Fruit fly (Drosophila melanogaster) whole organism, embryonic: ENCODE data around the gene frac.

ENCODE experiments used
- Atf3 ChIP-seq: fragments of 200-800 bp; sonication (Bioruptor generic); optimal IDR thresholded peaks from 3 replicates; lab custom pipeline; 2016; ENCODE audit warnings: missing biosample characterization, missing genetic modification characterization
- Atf6 ChIP-seq: fragments of 200-800 bp; sonication (Bioruptor generic); IDR thresholded peaks from 2 replicates; pipeline ENCODE4 v1.3.6; 2022; ENCODE audit warnings: missing biosample characterization, missing genetic modification characterization
- Awh ChIP-seq: fragments of 200-800 bp; sonication (Bioruptor generic); IDR thresholded peaks from 2 replicates; pipeline ENCODE4, ENCODE4 v1.3.6; 2022; ENCODE audit warnings: missing biosample characterization, missing genetic modification characterization
- Bgb ChIP-seq: fragments of 200-800 bp; sonication (Bioruptor generic); IDR thresholded peaks from 2 replicates; pipeline ENCODE4 v1.3.6; 2022; ENCODE audit warnings: missing biosample characterization, missing genetic modification characterization; ENCODE audit not compliant: partially characterized antibody
- Bteb2 ChIP-seq: fragments of 200-800 bp; sonication (Bioruptor generic); optimal IDR thresholded peaks from 2 replicates; lab custom pipeline; 2016; ENCODE audit warnings: missing biosample characterization, missing genetic modification characterization
- CG11695 ChIP-seq: fragments of 200-800 bp; sonication (Bioruptor generic); IDR thresholded peaks from 3 replicates; pipeline ENCODE4 v1.3.6; 2022; ENCODE audit warnings: missing biosample characterization, missing genetic modification characterization
- CG13287 ChIP-seq: fragments of 200-800 bp; sonication (Bioruptor generic); IDR thresholded peaks from 2 replicates; pipeline ENCODE4 v1.3.6; 2022; ENCODE audit warnings: missing biosample characterization, missing genetic modification characterization; ENCODE audit not compliant: partially characterized antibody
- CG15514 ChIP-seq: fragments of 200-800 bp; sonication (Bioruptor generic); optimal IDR thresholded peaks from 3 replicates; lab custom pipeline; 2017; ENCODE audit warnings: missing biosample characterization, missing genetic modification characterization, mild to moderate bottlenecking, moderate library complexity, missing genetic modification reagents
- CG1602 ChIP-seq: fragments of 200-800 bp; sonication (Bioruptor generic); optimal IDR thresholded peaks from 3 replicates; lab custom pipeline; 2016; ENCODE audit warnings: missing biosample characterization, missing genetic modification characterization
- CG16815 ChIP-seq: fragments of 200-800 bp; sonication (Bioruptor generic); optimal IDR thresholded peaks from 3 replicates; lab custom pipeline; 2017; ENCODE audit warnings: missing biosample characterization, mild to moderate bottlenecking, missing genetic modification characterization
- CG18619 ChIP-seq: fragments of 200-800 bp; sonication (Bioruptor generic); optimal IDR thresholded peaks from 3 replicates; lab custom pipeline; 2017; ENCODE audit warnings: missing biosample characterization, mild to moderate bottlenecking, missing genetic modification characterization
- CG2120 ChIP-seq: fragments of 200-800 bp; sonication (Bioruptor generic); optimal IDR thresholded peaks from 3 replicates; lab custom pipeline; 2016; ENCODE audit warnings: missing biosample characterization, missing genetic modification characterization
- CG2129 ChIP-seq: fragments of 200-800 bp; sonication (Bioruptor generic); IDR thresholded peaks from 2 replicates; pipeline ENCODE4 v1.3.6; 2022; ENCODE audit warnings: missing biosample characterization, missing genetic modification characterization; ENCODE audit not compliant: partially characterized antibody
- CG5953 ChIP-seq: fragments of 200-800 bp; sonication (Bioruptor generic); IDR thresholded peaks from 2 replicates; pipeline ENCODE4 v1.3.6; 2022; ENCODE audit warnings: missing biosample characterization, missing genetic modification characterization
- CG7556 ChIP-seq: fragments of 200-800 bp; sonication (Bioruptor generic); optimal IDR thresholded peaks from 2 replicates; lab custom pipeline; 2017; ENCODE audit warnings: missing biosample characterization, mild to moderate bottlenecking, missing genetic modification characterization
- Deaf1 ChIP-seq: fragments of 200-800 bp; optimal IDR thresholded peaks from 3 replicates; lab custom pipeline; 2019; ENCODE audit warnings: missing biosample characterization, mild to moderate bottlenecking, missing genetic modification characterization, moderate library complexity
- Doc3 ChIP-seq: fragments of 200-800 bp; sonication (Bioruptor generic); IDR thresholded peaks from 3 replicates; pipeline ENCODE4 v1.3.6; 2022; ENCODE audit warnings: missing biosample characterization, missing genetic modification characterization; ENCODE audit not compliant: partially characterized antibody
- Dp ChIP-seq: fragments of 200-800 bp; sonication (Bioruptor generic); optimal IDR thresholded peaks from 2 replicates; lab custom pipeline; 2018; ENCODE audit warnings: missing biosample characterization, mild to moderate bottlenecking, missing genetic modification characterization, moderate library complexity
- Hr3 ChIP-seq: fragments of 200-800 bp; sonication (Bioruptor generic); optimal IDR thresholded peaks from 3 replicates; lab custom pipeline; 2016; ENCODE audit warnings: missing biosample characterization, missing genetic modification characterization
- Jarid2 ChIP-seq: fragments of 200-800 bp; sonication (Bioruptor generic); optimal IDR thresholded peaks from 3 replicates; lab custom pipeline; 2017; ENCODE audit warnings: mild to moderate bottlenecking, missing biosample characterization, missing genetic modification reagents, missing genetic modification characterization
- MESR4 ChIP-seq: fragments of 200-800 bp; sonication (Bioruptor generic); optimal IDR thresholded peaks from 2 replicates; lab custom pipeline; 2018; ENCODE audit warnings: missing biosample characterization, mild to moderate bottlenecking, missing genetic modification characterization, moderate library complexity
- NfI ChIP-seq: fragments of 200-800 bp; sonication (Bioruptor generic); optimal IDR thresholded peaks from 3 replicates; lab custom pipeline; 2018; ENCODE audit warnings: missing biosample characterization, mild to moderate bottlenecking, missing genetic modification characterization, moderate library complexity
- Opbp ChIP-seq: fragments of 200-800 bp; sonication (Bioruptor generic); IDR thresholded peaks from 3 replicates; pipeline ENCODE4 v1.3.6; 2022; ENCODE audit warnings: missing biosample characterization, missing genetic modification characterization; ENCODE audit not compliant: partially characterized antibody
- Sry-δ ChIP-seq: fragments of 200-800 bp; sonication (Bioruptor generic); optimal IDR thresholded peaks from 2 replicates; lab custom pipeline; 2016; ENCODE audit warnings: missing biosample characterization, missing genetic modification characterization
- Stat92E ChIP-seq, 3 experiments: fragments of >200 bp in 2 of 3; fragments of 200-800 bp in 1 of 3; sonication (Bioruptor generic) in 1 of 3; optimal IDR thresholded peaks; 2 replicates each; lab custom pipeline; 2017 to 2019; ENCODE audit warnings: missing biosample characterization in 3 of 3, missing genetic modification characterization in 3 of 3, mild to moderate bottlenecking in 1 of 3, moderate library complexity in 1 of 3
- YL-1 ChIP-seq: fragments of 200-800 bp; sonication (Bioruptor generic); optimal IDR thresholded peaks from 3 replicates; lab custom pipeline; 2017; ENCODE audit warnings: missing biosample characterization, mild to moderate bottlenecking, missing genetic modification characterization
- ara ChIP-seq: fragments of 200-800 bp; sonication (Bioruptor generic); IDR thresholded peaks from 2 replicates; pipeline ENCODE4 v1.3.6; 2022; ENCODE audit warnings: missing biosample characterization, missing genetic modification characterization
- chinmo ChIP-seq: fragments of 200-800 bp; sonication (Bioruptor generic); IDR thresholded peaks from 4 replicates; pipeline ENCODE4 v1.3.6; 2022; ENCODE audit warnings: missing biosample characterization, missing genetic modification characterization; ENCODE audit not compliant: partially characterized antibody
- dmrt11E ChIP-seq: fragments of 200-800 bp; sonication (Bioruptor generic); optimal IDR thresholded peaks from 3 replicates; lab custom pipeline; 2018; ENCODE audit warnings: missing biosample characterization, mild to moderate bottlenecking, missing genetic modification characterization, moderate library complexity
- gem ChIP-seq: fragments of 200-800 bp; sonication (Bioruptor generic); optimal IDR thresholded peaks from 2 replicates; lab custom pipeline; 2019; ENCODE audit warnings: missing biosample characterization, mild to moderate bottlenecking, missing genetic modification characterization, moderate library complexity
- gro ChIP-seq: fragments of 200-800 bp; sonication (Bioruptor generic); optimal IDR thresholded peaks from 2 replicates; lab custom pipeline; 2016; ENCODE audit warnings: missing biosample characterization, missing genetic modification characterization
- ken ChIP-seq: fragments of 200-800 bp; sonication (Bioruptor generic); IDR thresholded peaks from 3 replicates; pipeline ENCODE4 v1.3.6; 2022; ENCODE audit warnings: missing biosample characterization, missing genetic modification characterization
- lola ChIP-seq, 3 experiments: fragments of >200 bp in 2 of 3; fragments of 200-800 bp in 1 of 3; sonication (Bioruptor generic) in 1 of 3; optimal IDR thresholded peaks; 2 replicates each; lab custom pipeline; 2017 to 2019; ENCODE audit warnings: missing biosample characterization in 3 of 3, missing genetic modification characterization in 3 of 3, mild to moderate bottlenecking in 1 of 3, moderate library complexity in 1 of 3
- nerfin-1 ChIP-seq: fragments of 200-800 bp; sonication (Bioruptor generic); optimal IDR thresholded peaks from 3 replicates; lab custom pipeline; 2019; ENCODE audit warnings: missing biosample characterization, mild to moderate bottlenecking, missing genetic modification characterization, moderate library complexity
- nmo ChIP-seq: fragments of 200-800 bp; sonication (Bioruptor generic); optimal IDR thresholded peaks from 2 replicates; lab custom pipeline; 2018; ENCODE audit warnings: missing biosample characterization, mild to moderate bottlenecking, missing genetic modification characterization, moderate library complexity
- nom ChIP-seq: fragments of 200-800 bp; sonication (Bioruptor generic); optimal IDR thresholded peaks from 2 replicates; lab custom pipeline; 2017; ENCODE audit warnings: missing biosample characterization, missing genetic modification characterization, mild to moderate bottlenecking, moderate library complexity, missing genetic modification reagents
- pzg ChIP-seq: fragments of 200-800 bp; sonication (Bioruptor generic); optimal IDR thresholded peaks from 3 replicates; lab custom pipeline; 2018; ENCODE audit warnings: missing biosample characterization, mild to moderate bottlenecking, missing genetic modification characterization, moderate library complexity
- sna ChIP-seq: fragments of 200-800 bp; sonication (Bioruptor generic); IDR thresholded peaks from 2 replicates; pipeline ENCODE4 v1.3.6; 2022; ENCODE audit warnings: missing biosample characterization, missing genetic modification characterization; ENCODE audit not compliant: partially characterized antibody
- sob ChIP-seq: fragments of 200-800 bp; sonication (Bioruptor generic); IDR thresholded peaks from 2 replicates; pipeline ENCODE4 v1.3.6; 2022; ENCODE audit warnings: missing biosample characterization, missing genetic modification characterization
- sug ChIP-seq: fragments of 200-800 bp; optimal IDR thresholded peaks from 2 replicates; lab custom pipeline; 2019; ENCODE audit warnings: missing biosample characterization, mild to moderate bottlenecking, missing genetic modification characterization, moderate library complexity

Gene frac

DNA sequence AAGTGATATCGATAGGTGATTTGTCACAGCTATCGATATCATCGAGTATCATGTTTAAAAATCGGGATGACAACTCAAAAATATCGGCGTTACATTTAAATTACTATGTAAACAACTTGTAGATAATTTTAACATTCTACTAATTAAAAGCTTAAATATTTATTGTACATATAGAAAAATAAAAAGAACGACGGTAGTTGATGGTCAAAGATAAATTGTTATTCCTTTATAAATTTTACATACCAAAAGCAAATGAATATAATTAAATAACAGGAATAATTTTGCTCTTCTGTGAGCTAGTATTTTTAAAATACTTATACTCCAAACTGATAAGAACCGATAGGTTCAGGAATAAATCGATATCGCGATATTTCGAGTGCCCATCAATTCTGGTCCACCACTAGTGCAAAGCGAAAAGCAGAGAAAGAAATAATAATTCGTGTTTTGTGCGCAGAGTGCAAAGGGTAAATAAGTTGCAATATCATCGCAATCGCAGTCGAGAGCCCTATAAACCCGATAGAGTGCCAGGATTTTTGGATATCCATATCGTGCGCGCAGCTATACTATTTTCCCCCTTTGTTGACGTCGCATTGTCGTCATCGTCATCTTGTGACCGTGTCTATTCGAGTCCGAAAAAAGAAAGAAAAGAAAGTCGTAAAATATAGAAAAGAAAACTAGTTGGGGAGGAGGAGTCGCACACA is 33.9 kb upstream of the frac start, which contains the start of gene lqf (continued):
- TF ChIP-seq CG5953 (GFP tag; lab: Robert Waterston, UW) (no peak), Atf3 (no peak), CG2120 (peak; percentile 40), NfI (GFP tag; lab: Kevin White, UChicago) (peak; percentile 11), chinmo (GFP tag; lab: Robert Waterston, UW) (peak; percentile 74; the same call in 1 of the 4 replicates), sob (GFP tag; lab: Robert Waterston, UW) (0 out of 2 replicates have a peak, but pooled peaks have one; percentile 23), Atf6 (no peak), Jarid2 (GFP tag; lab: Kevin White, UChicago) (peak; percentile 71), CG11695 (0 out of 3 replicates have a peak, but pooled peaks have one; percentile 19), Doc3 (GFP tag; lab: Robert Waterston, UW) (peak; percentile 77), sug (tag; lab: Kevin White, UChicago) (peak; percentile 33), nerfin-1 (tag; lab: Kevin White, UChicago) (peak; percentile 2), nom (peak; percentile 7), Stat92E (GFP tag; optimal IDR thresholded peaks at IDR 0.05; lab: Kevin White, UChicago) (peak in 1 of 3 experiments; percentile 3), Awh (no peak), ken (GFP tag; lab: Robert Waterston, UW) (no peak), Opbp (GFP tag; lab: Robert Waterston, UW) (peak; percentile 87; the same call in 2 of the 3 replicates), CG13287 (GFP tag; lab: Robert Waterston, UW) (peak; percentile 83), dmrt11E (tag; lab: Kevin White, UChicago) (peak; percentile 26), gro (no peak), YL-1 (GFP tag; lab: Kevin White, UChicago) (peak; percentile 30), CG15514 (GFP tag; lab: Kevin White, UChicago) (peak; percentile 75), lola (GFP tag; optimal IDR thresholded peaks at IDR 0.05; lab: Kevin White, UChicago) (peak in 1 of 3 experiments; percentile 43), Bgb (GFP tag; lab: Robert Waterston, UW) (peak; percentile 79), CG2129 (peak; percentile 66), MESR4 (GFP tag; lab: Kevin White, UChicago) (peak; percentile 91), Bteb2 (GFP tag; lab: Kevin White, UChicago) (peak; percentile 3), Hr3 (GFP tag; lab: Kevin White, UChicago) (no peak), Sry-δ (GFP tag; lab: Kevin White, UChicago) (peak; percentile 85), sna (GFP tag; lab: Robert Waterston, UW) (peak; percentile 83), nmo (GFP tag; lab: Kevin White, UChicago) (peak; percentile 59), CG18619 (GFP tag; lab: Kevin White, UChicago) (peak; percentile 5), gem (peak; percentile 58), Dp (GFP tag; lab: Kevin White, UChicago) (peak; percentile 77), CG7556 (GFP tag; lab: Kevin White, UChicago) (peak; percentile 30), Deaf1 (tag; lab: Kevin White, UChicago) (no peak), ara (GFP tag; lab: Robert Waterston, UW) (no peak), CG16815 (GFP tag; lab: Kevin White, UChicago) (no peak), CG1602 (no peak), pzg (peak; percentile 44)
